Fruit fly (Drosophila melanogaster): ENCODE measurements around the gene Cals.

Gene Cals

DNA sequence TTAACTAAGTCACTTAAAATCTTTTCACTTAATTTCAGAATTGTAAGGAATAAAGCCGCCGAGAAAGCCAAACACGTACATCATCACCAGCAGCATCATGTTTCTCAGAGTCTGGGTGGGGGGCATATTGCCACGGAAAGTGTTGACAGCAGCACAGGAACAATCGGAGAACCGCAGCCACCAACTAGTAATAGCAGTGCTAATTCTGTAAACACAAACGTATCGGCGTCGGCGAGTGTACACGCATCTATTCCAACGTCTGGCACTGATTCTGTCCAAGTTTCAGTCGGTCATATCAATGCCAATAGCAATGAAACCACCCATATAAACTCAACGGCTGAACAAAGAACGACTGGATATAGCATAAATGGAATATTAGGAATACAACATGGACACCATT, 17.0 kb downstream of the Cals start:
- TF ChIP-seq CTCF (optimal IDR thresholded peaks at IDR 0.05) (no peak), CG8478 (optimal IDR thresholded peaks at IDR 0.05) (no peak)

DNA sequence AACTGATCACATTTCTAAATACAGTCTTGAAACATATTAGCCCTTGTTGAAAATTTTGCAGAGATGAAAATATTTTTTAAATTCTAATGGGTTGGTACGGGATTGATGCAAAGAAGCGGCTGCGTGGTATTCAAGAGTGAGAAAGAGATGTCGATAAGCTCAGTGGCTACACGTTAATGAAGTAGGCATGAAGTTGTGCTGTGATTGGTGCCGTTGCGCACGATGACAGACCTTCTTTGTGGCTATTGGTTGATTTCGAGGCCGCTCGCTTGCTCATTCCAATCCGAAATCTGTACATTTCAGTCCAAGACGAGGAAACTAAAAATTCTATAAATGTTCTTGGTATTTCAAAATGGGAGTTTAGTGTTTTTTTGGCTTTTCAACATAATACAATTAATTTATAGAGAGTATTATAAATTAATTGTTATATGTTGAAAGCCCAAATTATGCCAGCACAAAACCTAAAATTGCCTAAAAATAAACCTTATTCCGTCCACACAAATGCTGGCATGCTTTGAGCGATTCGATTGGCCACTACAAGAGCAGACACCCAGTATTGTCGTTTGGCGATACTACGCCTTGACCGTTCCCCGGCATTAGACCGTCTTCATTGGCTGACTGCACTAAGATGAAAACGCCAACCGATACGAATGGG, 25.4 kb downstream of the Cals start:
- no peak for TF ChIP-seq CG8478 (optimal IDR thresholded peaks at IDR 0.05)
- TF ChIP-seq CTCF (optimal IDR thresholded peaks at IDR 0.05) = no peak

dm6 chr4:1093446-1093845, 29.7 kb downstream of the Cals start:
- no peak for TF ChIP-seq CG8478 (optimal IDR thresholded peaks at IDR 0.05)
- no peak for TF ChIP-seq CTCF (optimal IDR thresholded peaks at IDR 0.05)

- no peak for TF ChIP-seq CG8478 (optimal IDR thresholded peaks at IDR 0.05)
- TF ChIP-seq CTCF (optimal IDR thresholded peaks at IDR 0.05) = no peak
Measured at dm6 chr4:1090304-1090703, 32.9 kb downstream of the Cals start.

DNA sequence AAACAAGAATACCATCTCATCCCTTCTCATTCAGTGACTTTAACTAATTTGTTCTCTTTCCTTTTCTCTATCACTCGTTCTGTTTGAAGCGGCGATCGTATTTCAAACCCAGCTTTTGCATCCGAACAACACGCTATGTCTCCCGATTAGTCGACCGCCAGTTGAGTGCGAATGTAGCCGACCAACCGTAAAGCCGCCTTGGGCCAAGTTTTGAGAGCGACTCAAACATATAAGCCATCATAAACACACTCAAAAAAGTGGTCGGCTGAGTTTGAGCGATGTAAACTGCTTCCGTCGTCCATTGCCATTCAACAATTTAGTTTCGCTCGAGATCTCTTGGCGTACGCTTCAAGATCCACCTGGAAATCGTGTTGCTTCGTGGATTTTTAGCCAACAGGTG, 34.7 kb downstream of the Cals start, which contains the start of gene sv:
Gene sv, plus strand, starts transcription at position 319 of the 400 bp plus-strand sequence.
- TF ChIP-seq CTCF (optimal IDR thresholded peaks at IDR 0.05) (no peak), CG8478 (optimal IDR thresholded peaks at IDR 0.05) (no peak)

DNA sequence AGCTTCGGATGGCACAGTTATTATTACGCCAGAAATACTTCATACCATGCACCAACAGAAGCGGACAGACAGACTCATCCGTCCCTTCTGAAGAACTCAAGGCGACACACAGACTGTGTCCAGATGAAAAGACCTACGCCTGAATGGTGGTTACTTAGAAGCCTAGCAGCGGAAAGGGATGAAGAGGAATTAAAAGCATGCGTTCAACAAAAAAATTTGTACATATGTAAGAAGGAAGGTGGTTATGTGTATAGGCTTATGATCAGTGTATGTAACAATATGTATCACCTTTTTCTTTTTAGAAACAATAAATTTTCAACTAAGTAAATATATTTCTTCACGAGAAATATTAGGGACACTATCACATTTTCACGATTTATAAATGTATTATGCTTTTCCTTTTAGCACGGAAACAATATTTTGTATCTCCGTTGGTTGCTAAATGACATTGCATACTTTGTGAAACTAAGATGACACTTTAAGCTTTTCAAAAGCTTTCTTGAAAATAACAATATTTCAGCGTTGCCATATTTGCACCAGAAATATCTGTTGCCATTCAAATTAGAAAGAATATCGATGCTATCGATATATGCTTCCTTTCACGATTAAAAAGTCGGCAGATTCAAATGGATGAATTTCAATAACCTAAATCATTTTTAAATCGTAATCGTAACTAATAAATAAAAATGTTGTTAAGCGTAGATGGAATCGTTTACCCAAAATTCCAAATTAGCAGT, 38.7 kb downstream of the Cals start, which contains the start of gene Actbeta:
Gene Actbeta, minus strand, starts transcription at position 471 of the 737 bp plus-strand sequence.
- no peak for TF ChIP-seq CG8478 (optimal IDR thresholded peaks at IDR 0.05)
- no peak for TF ChIP-seq CTCF (optimal IDR thresholded peaks at IDR 0.05)

DNA sequence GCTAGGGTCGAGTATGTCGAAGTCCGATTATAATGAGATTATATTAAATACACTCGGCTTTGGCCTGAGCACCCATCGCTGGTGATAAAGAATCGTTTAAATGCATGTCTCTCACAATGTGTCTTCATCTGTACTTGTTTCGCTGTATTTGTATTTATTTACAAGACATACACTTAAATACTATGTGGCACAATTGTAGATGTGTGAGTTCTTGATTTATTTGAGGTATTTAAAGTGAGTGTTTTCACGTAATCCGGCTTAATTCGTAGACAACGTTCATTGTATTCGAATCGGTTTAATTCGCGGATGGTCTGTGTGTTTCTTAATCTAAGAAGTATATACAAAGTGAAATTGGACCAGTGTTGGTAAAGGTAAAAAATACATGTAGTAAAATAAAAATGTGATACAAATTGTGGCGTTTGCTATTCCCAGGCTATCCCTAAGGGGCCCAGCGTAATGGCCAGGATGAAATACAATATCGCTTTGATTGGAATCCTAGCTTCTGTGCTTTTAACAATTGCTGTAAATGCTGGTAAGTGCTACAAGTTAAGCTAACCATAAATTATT, 58.4 kb downstream of the Cals start, which contains the start of gene Zyx:
Gene Zyx, minus strand, starts transcription at position 350 of the 567 bp plus-strand sequence.
- TF ChIP-seq CG8478 (optimal IDR thresholded peaks at IDR 0.05) (no peak), CTCF (optimal IDR thresholded peaks at IDR 0.05) (no peak)

DNA sequence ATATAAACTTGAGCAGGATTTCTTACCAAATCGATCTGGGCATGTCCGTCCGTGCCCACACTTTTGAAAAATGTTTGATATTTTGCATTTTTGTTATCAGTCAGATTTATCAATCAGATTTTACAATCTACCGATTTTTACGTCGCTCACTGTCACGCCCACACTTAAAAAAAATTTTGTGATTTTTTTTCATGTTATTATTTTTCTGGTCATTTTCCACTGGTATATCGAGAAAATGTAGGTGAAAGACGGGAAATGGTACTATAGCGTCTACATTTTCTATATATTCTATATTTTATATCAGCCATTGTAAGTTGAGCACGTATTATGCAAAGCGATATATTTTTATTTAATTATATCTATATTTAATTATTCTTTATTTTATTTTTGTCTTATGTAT, 58.9 kb downstream of the Cals start:
- TF ChIP-seq CTCF (optimal IDR thresholded peaks at IDR 0.05) = no peak
- TF ChIP-seq CG8478 (optimal IDR thresholded peaks at IDR 0.05) = no peak

DNA sequence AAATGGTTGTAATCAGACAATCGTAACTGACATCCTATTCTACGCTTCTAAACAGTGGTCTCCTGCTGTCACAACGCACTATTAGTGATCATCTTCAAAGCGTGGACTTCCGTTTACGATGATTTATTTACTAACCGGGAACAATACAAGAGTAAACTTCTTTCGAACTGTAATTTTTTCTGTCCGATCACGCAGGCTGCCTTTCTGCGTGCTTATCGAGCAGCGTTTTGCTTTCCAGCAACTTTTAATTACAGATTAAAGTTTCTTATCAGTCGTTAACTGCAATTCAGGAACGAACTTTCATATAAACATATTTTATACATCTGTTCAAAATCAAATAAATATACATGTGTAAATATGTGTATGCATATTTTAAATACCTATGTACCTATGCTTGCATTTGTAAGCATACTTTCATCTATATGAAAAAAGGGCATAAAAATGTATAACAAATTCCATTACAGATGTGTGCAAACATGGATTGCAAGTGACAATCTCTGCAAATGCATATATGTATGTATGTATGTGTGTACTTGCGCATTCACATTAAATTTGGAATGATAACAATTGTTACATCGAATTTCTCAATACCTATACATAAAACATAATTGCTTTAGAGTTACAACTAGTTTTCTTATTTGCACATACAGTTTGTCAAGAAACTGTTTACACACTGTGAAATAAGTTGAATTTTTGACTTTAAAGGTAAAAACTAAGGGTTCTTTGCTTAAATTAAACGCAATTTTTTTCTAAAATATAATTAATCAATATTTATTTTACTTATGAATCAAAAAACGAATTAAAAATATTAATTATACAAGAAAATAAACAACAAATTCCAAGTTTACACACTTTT, 60.0 kb downstream of the Cals start:
- TF ChIP-seq CG8478 (optimal IDR thresholded peaks at IDR 0.05) (no peak), CTCF (optimal IDR thresholded peaks at IDR 0.05) (no peak)
